Fruit fly (Drosophila melanogaster) whole organism, pupa: ENCODE data around the gene HP1D3csd.

ENCODE experiments used
- CG10348 ChIP-seq: fragments of 200-800 bp; sonication (Bioruptor generic); IDR thresholded peaks from 2 replicates; pipeline ENCODE4 v1.3.6; 2022; ENCODE audit warnings: missing biosample characterization, missing genetic modification characterization
- CG12605 ChIP-seq: fragments of 200-800 bp; sonication (Bioruptor generic); IDR thresholded peaks from 2 replicates; pipeline ENCODE4 v1.3.6; 2022; ENCODE audit warnings: missing biosample characterization, missing genetic modification characterization
- CG13204 ChIP-seq: fragments of 200-800 bp; sonication (Bioruptor generic); optimal IDR thresholded peaks from 2 replicates; lab custom pipeline; 2018; ENCODE audit warnings: missing biosample characterization, mild to moderate bottlenecking, missing genetic modification characterization, moderate library complexity
- CG14655 ChIP-seq: fragments of 200-800 bp; sonication (Bioruptor generic); optimal IDR thresholded peaks from 3 replicates; lab custom pipeline; 2017; ENCODE audit warnings: mild to moderate bottlenecking, missing biosample characterization, missing genetic modification reagents, missing genetic modification characterization
- CG15710 ChIP-seq: fragments of 200-800 bp; sonication (Bioruptor generic); optimal IDR thresholded peaks from 2 replicates; lab custom pipeline; 2018; ENCODE audit warnings: missing biosample characterization, mild to moderate bottlenecking, missing genetic modification characterization, moderate library complexity
- CG17806 ChIP-seq: fragments of 200-800 bp; sonication (Bioruptor generic); optimal IDR thresholded peaks from 2 replicates; lab custom pipeline; 2018; ENCODE audit warnings: missing biosample characterization, mild to moderate bottlenecking, missing genetic modification characterization, moderate library complexity
- CG32121 ChIP-seq: fragments of 200-800 bp; sonication (Bioruptor generic); IDR thresholded peaks from 2 replicates; pipeline ENCODE4 v1.3.6; 2022; ENCODE audit warnings: missing biosample characterization, missing genetic modification characterization
- CG34367 ChIP-seq: fragments of 200-800 bp; sonication (Bioruptor generic); optimal IDR thresholded peaks from 2 replicates; lab custom pipeline; 2018; ENCODE audit warnings: missing biosample characterization, mild to moderate bottlenecking, missing genetic modification characterization
- CG4496 ChIP-seq: fragments of 200-800 bp; sonication (Bioruptor generic); IDR thresholded peaks from 3 replicates; pipeline ENCODE4 v1.3.6; 2022; ENCODE audit warnings: missing biosample characterization, missing genetic modification characterization
- CG8159 ChIP-seq: fragments of 200-800 bp; sonication (Bioruptor generic); optimal IDR thresholded peaks from 3 replicates; lab custom pipeline; 2018; ENCODE audit warnings: missing biosample characterization, mild to moderate bottlenecking, missing genetic modification characterization, moderate library complexity
- CG8301 ChIP-seq: fragments of 200-800 bp; sonication (Bioruptor generic); optimal IDR thresholded peaks from 2 replicates; lab custom pipeline; 2018; ENCODE audit warnings: missing biosample characterization, mild to moderate bottlenecking, missing genetic modification characterization
- CG9948 ChIP-seq: fragments of 200-800 bp; sonication (Bioruptor generic); optimal IDR thresholded peaks from 2 replicates; lab custom pipeline; 2018; ENCODE audit warnings: missing biosample characterization, mild to moderate bottlenecking, missing genetic modification characterization, moderate library complexity
- D1 ChIP-seq: fragments of 200-800 bp; sonication (Bioruptor generic); optimal IDR thresholded peaks from 2 replicates; lab custom pipeline; 2018; ENCODE audit warnings: missing biosample characterization, mild to moderate bottlenecking, missing genetic modification characterization, moderate library complexity
- EcR ChIP-seq: fragments of 200-800 bp; sonication (Bioruptor generic); optimal IDR thresholded peaks from 3 replicates; lab custom pipeline; 2019; ENCODE audit warnings: missing biosample characterization, missing genetic modification characterization, mild to moderate bottlenecking, moderate library complexity, missing genetic modification reagents
- Ets98B ChIP-seq: fragments of 200-800 bp; sonication (Bioruptor generic); IDR thresholded peaks from 2 replicates; pipeline ENCODE4 v1.3.6; 2022; ENCODE audit warnings: missing biosample characterization, missing genetic modification characterization
- Pif1A ChIP-seq: fragments of 200-800 bp; sonication (Bioruptor generic); optimal IDR thresholded peaks from 3 replicates; lab custom pipeline; 2016; ENCODE audit warnings: missing biosample characterization, missing genetic modification characterization
- Pif1B ChIP-seq: fragments of 200-800 bp; sonication (Bioruptor generic); optimal IDR thresholded peaks from 3 replicates; lab custom pipeline; 2016; ENCODE audit warnings: missing biosample characterization, missing genetic modification characterization
- Snoo ChIP-seq: fragments of 200-800 bp; sonication (Bioruptor generic); optimal IDR thresholded peaks from 3 replicates; lab custom pipeline; 2017; ENCODE audit warnings: missing biosample characterization, mild to moderate bottlenecking, missing genetic modification characterization, inconsistent platforms
- fd96Ca ChIP-seq: fragments of 200-800 bp; sonication (Bioruptor generic); IDR thresholded peaks from 3 replicates; pipeline ENCODE4 v1.3.6; 2022; ENCODE audit warnings: missing biosample characterization, missing genetic modification characterization
- gl ChIP-seq: fragments of 200-800 bp; sonication (Bioruptor generic); optimal IDR thresholded peaks from 2 replicates; lab custom pipeline; 2018; ENCODE audit warnings: missing biosample characterization, mild to moderate bottlenecking, missing genetic modification characterization
- rn ChIP-seq: fragments of 200-800 bp; sonication (Bioruptor generic); IDR thresholded peaks from 2 replicates; pipeline ENCODE4 v1.3.6; 2022; ENCODE audit warnings: missing biosample characterization, missing genetic modification characterization

The HP1D3csd gene

DNA sequence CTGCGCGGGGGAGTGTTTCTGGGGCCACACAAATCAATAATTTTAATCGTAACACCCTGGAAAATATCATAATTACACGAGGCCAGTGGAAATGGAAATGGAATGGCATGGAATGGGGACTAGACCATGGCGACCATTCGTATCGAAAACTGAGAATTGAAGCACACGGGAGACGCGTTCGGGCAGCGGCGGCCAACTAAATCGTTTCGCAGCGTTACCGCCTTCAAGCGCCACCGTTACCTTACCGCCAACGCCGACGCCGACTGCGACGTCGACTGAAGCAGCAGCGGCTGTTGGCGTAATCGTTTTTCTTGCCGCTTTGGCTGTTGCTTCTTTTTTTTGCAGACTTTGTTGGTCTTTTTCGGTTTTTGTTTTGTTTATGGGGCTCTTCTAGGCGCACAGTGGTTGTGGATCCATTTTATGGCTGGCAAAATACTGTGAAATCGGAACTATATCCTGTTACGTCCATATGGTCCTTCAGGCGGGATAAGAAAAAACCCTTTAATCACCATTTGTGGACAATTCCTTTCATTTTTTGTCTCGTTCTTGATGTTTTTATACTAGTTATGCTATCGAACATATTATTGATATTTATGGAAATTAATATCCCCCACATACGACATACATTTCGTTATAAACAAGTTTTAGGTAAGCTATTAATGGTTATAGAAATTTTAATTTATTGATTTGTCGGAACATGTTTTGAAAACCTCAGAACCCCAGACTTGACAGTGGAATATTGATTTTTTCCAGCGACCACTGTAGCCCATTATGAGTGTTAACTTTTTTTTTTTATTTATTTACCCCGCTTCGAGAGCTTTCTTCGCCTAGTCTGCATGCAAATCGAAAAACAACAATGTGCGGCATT is 24.6 kb upstream of the HP1D3csd start:
- TF ChIP-seq CG14655 (GFP tag; lab: Kevin White, UChicago) (no peak), EcR (GFP tag; lab: Kevin White, UChicago) (no peak), D1 (tag; lab: Kevin White, UChicago) (no peak), CG17806 (tag; lab: Kevin White, UChicago) (peak; percentile 16), CG15710 (tag; lab: Kevin White, UChicago) (peak; percentile 63), CG13204 (GFP tag; lab: Kevin White, UChicago) (peak; percentile 81), Ets98B (GFP tag; lab: Robert Waterston, UW) (peak; percentile 61), CG32121 (peak; percentile 36; the same call in 1 of the 2 replicates), CG34367 (peak; percentile 49), CG4496 (peak; percentile 81), rn (GFP tag; lab: Robert Waterston, UW) (no peak), Pif1B (no peak), Snoo (tag; lab: Kevin White, UChicago) (no peak), CG8159 (tag; lab: Kevin White, UChicago) (peak; percentile 43), Pif1A (GFP tag; lab: Kevin White, UChicago) (no peak), CG8301 (tag; lab: Kevin White, UChicago) (no peak), CG10348 (GFP tag; lab: Robert Waterston, UW) (no peak), CG12605 (peak; percentile 83), CG9948 (tag; lab: Kevin White, UChicago) (peak; percentile 25), fd96Ca (GFP tag; lab: Robert Waterston, UW) (peak; percentile 40; the same call in 1 of the 3 replicates), gl (tag; lab: Kevin White, UChicago) (peak; percentile 79)

DNA sequence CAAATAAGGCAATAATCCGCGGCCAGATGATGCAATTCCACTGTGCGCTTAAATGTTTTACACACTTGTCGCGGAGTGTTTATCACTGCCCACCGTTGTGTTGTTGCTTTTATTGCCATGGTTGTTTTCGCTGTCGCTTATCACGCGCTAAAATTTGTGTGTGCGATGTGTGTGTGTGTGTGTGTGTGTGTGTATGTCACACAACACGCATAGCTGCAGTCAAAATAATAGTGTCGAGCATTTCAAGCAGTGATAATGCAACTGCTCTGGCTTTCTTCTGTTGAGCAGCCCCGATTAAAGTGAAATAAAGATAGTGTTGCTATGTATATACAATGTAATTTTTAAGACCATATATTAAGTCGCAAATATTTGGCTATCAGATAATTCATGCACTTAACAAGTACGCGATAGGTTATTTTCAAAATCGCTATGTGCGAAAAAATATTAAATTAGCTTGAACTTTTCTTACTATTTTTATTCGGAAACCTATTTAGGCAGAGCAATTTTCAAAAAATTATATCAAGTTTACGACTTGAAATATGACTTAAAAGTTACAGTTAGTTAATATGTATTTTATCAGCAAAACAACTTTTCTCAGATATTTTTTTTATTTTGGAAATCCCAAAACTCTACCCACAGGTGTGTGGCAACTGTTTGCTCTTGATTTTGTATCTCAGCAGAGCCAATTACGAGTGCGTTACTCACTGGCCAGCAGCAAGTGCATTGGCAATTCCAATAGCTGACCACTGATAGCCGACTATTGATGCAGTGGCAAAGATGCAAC is 23.7 kb upstream of the HP1D3csd start:
- TF ChIP-seq D1 (tag; lab: Kevin White, UChicago), result no peak
- TF ChIP-seq Ets98B (GFP tag; lab: Robert Waterston, UW), result no peak
- TF ChIP-seq CG10348 (GFP tag; lab: Robert Waterston, UW), result no peak
- TF ChIP-seq CG9948 (tag; lab: Kevin White, UChicago), result no peak
- TF ChIP-seq fd96Ca (GFP tag; lab: Robert Waterston, UW), result 0 out of 3 replicates have a peak, but pooled peaks have one; percentile 37
- TF ChIP-seq EcR (GFP tag; lab: Kevin White, UChicago), result no peak
- no peak for TF ChIP-seq CG12605
- TF ChIP-seq CG32121, result peak; percentile 40; the same call in 1 of the 2 replicates
- TF ChIP-seq gl (tag; lab: Kevin White, UChicago), result no peak
- TF ChIP-seq CG17806 (tag; lab: Kevin White, UChicago), result no peak
- no peak for TF ChIP-seq Pif1B
- TF ChIP-seq CG14655 (GFP tag; lab: Kevin White, UChicago), result peak; percentile 52
- TF ChIP-seq Pif1A (GFP tag; lab: Kevin White, UChicago), result no peak
- TF ChIP-seq CG34367, result no peak
- no peak for TF ChIP-seq CG13204 (GFP tag; lab: Kevin White, UChicago)
- no peak for TF ChIP-seq rn (GFP tag; lab: Robert Waterston, UW)
- TF ChIP-seq CG4496, result no peak
- TF ChIP-seq Snoo (tag; lab: Kevin White, UChicago), result peak; percentile 45
- no peak for TF ChIP-seq CG8301 (tag; lab: Kevin White, UChicago)
- peak; percentile 54 for TF ChIP-seq CG8159 (tag; lab: Kevin White, UChicago)
- TF ChIP-seq CG15710 (tag; lab: Kevin White, UChicago), result peak; percentile 39

DNA sequence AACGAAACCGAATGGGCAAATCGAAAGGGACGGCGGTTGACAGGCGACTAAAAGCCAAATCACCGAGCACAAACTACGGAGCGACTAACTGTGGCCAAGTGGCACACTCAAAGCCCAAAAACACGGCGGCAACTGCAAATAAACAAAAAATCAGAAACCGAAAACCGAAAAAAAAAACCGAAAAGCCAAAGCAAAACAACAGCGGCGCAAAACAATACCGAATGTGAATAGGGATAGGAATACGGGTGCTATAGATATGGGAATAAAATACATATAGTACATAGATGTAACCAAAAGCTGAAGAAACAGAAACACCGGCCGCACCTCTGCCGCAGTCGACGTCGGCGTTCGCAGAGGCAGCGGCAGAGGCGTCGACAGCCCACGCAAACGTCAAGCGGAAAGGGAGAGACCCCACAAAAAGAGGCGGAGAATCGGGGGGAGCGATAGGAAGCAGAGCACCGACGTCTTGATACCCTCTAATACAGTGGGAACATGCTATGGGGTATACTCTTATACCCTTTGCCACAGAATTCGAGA is 22.9 kb upstream of the HP1D3csd start, which contains the start of gene RhoGAP18B:
Gene RhoGAP18B, minus strand, starts transcription at position 51 of the 537 bp plus-strand sequence.
- TF ChIP-seq Pif1B, result no peak
- TF ChIP-seq CG9948 (tag; lab: Kevin White, UChicago), result no peak
- TF ChIP-seq CG34367, result no peak
- TF ChIP-seq gl (tag; lab: Kevin White, UChicago), result no peak
- no peak for TF ChIP-seq CG10348 (GFP tag; lab: Robert Waterston, UW)

DNA sequence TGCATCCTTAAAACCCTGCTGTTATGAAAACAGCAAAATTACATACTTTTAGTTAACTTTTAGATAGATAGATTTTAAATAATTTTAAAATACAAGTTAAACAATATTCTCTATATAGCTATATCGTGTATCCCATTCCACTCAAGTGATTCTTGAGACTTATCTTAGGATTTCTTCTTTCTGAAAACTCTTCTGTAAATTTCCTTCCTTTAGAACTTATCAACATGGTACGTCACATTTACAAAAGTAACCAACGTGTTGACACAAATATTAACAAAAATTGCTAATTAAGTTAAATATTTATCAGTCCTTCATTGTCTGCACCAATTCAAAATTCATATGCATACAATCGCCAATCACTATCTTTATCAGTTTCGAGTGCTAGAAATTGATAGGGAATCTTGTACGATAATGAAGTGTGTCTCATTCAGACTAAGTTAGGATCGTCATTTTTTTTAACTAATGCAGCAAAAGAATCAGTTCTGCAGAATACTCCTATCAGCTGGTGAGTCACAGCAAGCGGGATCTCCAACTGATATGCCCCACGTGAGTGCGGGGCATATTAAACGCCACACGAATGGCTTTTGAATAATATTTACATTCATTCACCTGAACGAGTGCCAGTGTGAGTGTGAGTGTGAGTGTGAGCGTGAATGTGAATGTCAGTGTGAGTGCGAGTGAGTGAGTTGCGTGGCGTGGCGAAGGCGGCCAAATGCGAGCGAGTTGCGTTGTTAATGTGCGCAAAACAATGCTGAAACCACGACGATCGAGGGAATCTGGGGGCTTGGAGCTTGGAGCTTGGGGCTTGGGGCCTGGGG is 22.2 kb upstream of the HP1D3csd start:
- TF ChIP-seq fd96Ca (GFP tag; lab: Robert Waterston, UW) (0 out of 3 replicates have a peak, but pooled peaks have one; percentile 6), CG34367 (no peak), EcR (GFP tag; lab: Kevin White, UChicago) (peak; percentile 46), D1 (tag; lab: Kevin White, UChicago) (no peak), CG13204 (GFP tag; lab: Kevin White, UChicago) (peak; percentile 35), CG14655 (GFP tag; lab: Kevin White, UChicago) (no peak)
